Worm (Caenorhabditis elegans) whole organism, mixed stage, embryonic: ENCODE results near the gene F26F2.7.
"Not testable (repeated sequence)": the region's sequence is repeated elsewhere in the genome, so short reads cannot be mapped to it uniquely, and the experiment has no call there.

Experiments
- M03D4.4 ChIP-seq: sonication (generic microtip); optimal IDR thresholded peaks from 2 replicates; lab custom pipeline; 2017; ENCODE audit warnings: mild to moderate bottlenecking, missing genetic modification characterization, missing compliant biosample characterization
- bed-3 ChIP-seq: fragments of 200-800 bp; sonication (Bioruptor generic); optimal IDR thresholded peaks from 3 replicates; lab custom pipeline; 2018; ENCODE audit warnings: mild to moderate bottlenecking, missing genetic modification characterization, moderate library complexity, missing compliant biosample characterization
- blmp-1 ChIP-seq: fragments of 150-350 bp; optimal IDR thresholded peaks from 2 replicates; lab custom pipeline; 2014; ENCODE audit warnings: missing biosample characterization, missing genetic modification characterization
- ceh-39 ChIP-seq: fragments of 150-350 bp; optimal IDR thresholded peaks from 2 replicates; lab custom pipeline; 2014; ENCODE audit warnings: missing biosample characterization, missing genetic modification characterization
- ceh-43 ChIP-seq: fragments of 200-800 bp; sonication (Bioruptor generic); optimal IDR thresholded peaks from 2 replicates; lab custom pipeline; 2018; ENCODE audit warnings: mild to moderate bottlenecking, missing genetic modification characterization, moderate library complexity, missing compliant biosample characterization
- ceh-83 ChIP-seq: fragments of 200-800 bp; sonication (Bioruptor generic); optimal IDR thresholded peaks from 2 replicates; lab custom pipeline; 2018; ENCODE audit warnings: mild to moderate bottlenecking, missing genetic modification characterization, missing compliant biosample characterization
- ces-1 ChIP-seq: fragments of 150-350 bp; optimal IDR thresholded peaks from 2 replicates; lab custom pipeline; 2014; ENCODE audit warnings: missing biosample characterization, missing genetic modification reagents, missing genetic modification characterization
- cnd-1 ChIP-seq: fragments of 200-800 bp; sonication (Bioruptor generic); optimal IDR thresholded peaks from 2 replicates; lab custom pipeline; 2018; ENCODE audit warnings: mild to moderate bottlenecking, missing genetic modification characterization, missing compliant biosample characterization
- drap-1 ChIP-seq: fragments of 200-800 bp; sonication (Bioruptor generic); optimal IDR thresholded peaks from 3 replicates; lab custom pipeline; 2018; ENCODE audit warnings: mild to moderate bottlenecking, missing genetic modification characterization, missing compliant biosample characterization
- elt-1 ChIP-seq: sonication (generic microtip); optimal IDR thresholded peaks from 2 replicates; lab custom pipeline; 2017; ENCODE audit warnings: missing genetic modification characterization, mild to moderate bottlenecking, missing compliant biosample characterization, antibody characterized with exemption, moderate library complexity, borderline replicate concordance; ENCODE audit not compliant: insufficient read depth
- elt-3 ChIP-seq: fragments of 150-350 bp; optimal IDR thresholded peaks from 2 replicates; lab custom pipeline; 2014; ENCODE audit warnings: missing biosample characterization, missing genetic modification characterization
- flh-1 ChIP-seq: fragments of 200-800 bp; sonication (Bioruptor generic); optimal IDR thresholded peaks from 2 replicates; lab custom pipeline; 2018; ENCODE audit warnings: mild to moderate bottlenecking, missing genetic modification characterization, moderate library complexity, missing compliant biosample characterization
- ham-2 ChIP-seq: fragments of 200-800 bp; sonication (Bioruptor generic); optimal IDR thresholded peaks from 2 replicates; lab custom pipeline; 2018; ENCODE audit warnings: mild to moderate bottlenecking, missing genetic modification characterization, missing compliant biosample characterization
- hlh-1 ChIP-seq: fragments of 150-350 bp; optimal IDR thresholded peaks from 2 replicates; lab custom pipeline; 2014; ENCODE audit warnings: missing biosample characterization, missing genetic modification reagents, missing genetic modification characterization
- lin-13 ChIP-seq: fragments of 150-350 bp; optimal IDR thresholded peaks from 2 replicates; lab custom pipeline; 2014; ENCODE audit warnings: missing biosample characterization, missing genetic modification characterization
- lin-32 ChIP-seq: fragments of 200-800 bp; sonication (Bioruptor generic); optimal IDR thresholded peaks from 2 replicates; lab custom pipeline; 2018; ENCODE audit warnings: mild to moderate bottlenecking, missing genetic modification characterization, missing compliant biosample characterization
- lsy-2 ChIP-seq: fragments of 150-350 bp; optimal IDR thresholded peaks from 2 replicates; lab custom pipeline; 2014; ENCODE audit warnings: missing biosample characterization, missing genetic modification characterization
- mab-5 ChIP-seq: fragments of 150-350 bp; optimal IDR thresholded peaks from 2 replicates; lab custom pipeline; 2014; ENCODE audit warnings: missing biosample characterization, missing genetic modification characterization
- mep-1 ChIP-seq: fragments of 150-350 bp; optimal IDR thresholded peaks from 2 replicates; lab custom pipeline; 2017; ENCODE audit warnings: missing biosample characterization, missing genetic modification reagents, missing genetic modification characterization, inconsistent platforms
- nhr-12 ChIP-seq: fragments of 150-350 bp; optimal IDR thresholded peaks from 2 replicates; lab custom pipeline; 2014; ENCODE audit warnings: missing biosample characterization, missing genetic modification characterization
- nhr-2 ChIP-seq: fragments of 150-350 bp; optimal IDR thresholded peaks from 2 replicates; lab custom pipeline; 2014; ENCODE audit warnings: missing biosample characterization, missing genetic modification characterization
- nhr-237 ChIP-seq: fragments of 150-350 bp; optimal IDR thresholded peaks from 2 replicates; lab custom pipeline; 2014; ENCODE audit warnings: missing biosample characterization, missing genetic modification characterization
- nhr-76 ChIP-seq: sonication (generic microtip); optimal IDR thresholded peaks from 2 replicates; lab custom pipeline; 2017; ENCODE audit warnings: missing biosample characterization, missing genetic modification characterization
- sem-2 ChIP-seq: fragments of 200-800 bp; sonication (Bioruptor generic); optimal IDR thresholded peaks from 2 replicates; lab custom pipeline; 2018; ENCODE audit warnings: mild to moderate bottlenecking, missing genetic modification characterization, missing compliant biosample characterization
- snpc-4 ChIP-seq: fragments of 150-350 bp; optimal IDR thresholded peaks from 2 replicates; lab custom pipeline; 2014; ENCODE audit warnings: missing biosample characterization, missing genetic modification characterization
- sptf-1 ChIP-seq: sonication (generic microtip); optimal IDR thresholded peaks from 2 replicates; lab custom pipeline; 2017; ENCODE audit warnings: mild to moderate bottlenecking, missing genetic modification characterization, moderate library complexity, missing compliant biosample characterization
- tbx-8 ChIP-seq: fragments of 200-800 bp; sonication (Bioruptor generic); optimal IDR thresholded peaks from 2 replicates; lab custom pipeline; 2018; ENCODE audit warnings: mild to moderate bottlenecking, missing genetic modification characterization, moderate library complexity, missing compliant biosample characterization
- unc-120 ChIP-seq: sonication (generic microtip); optimal IDR thresholded peaks from 2 replicates; lab custom pipeline; 2017; ENCODE audit warnings: missing genetic modification characterization, missing compliant biosample characterization; ENCODE audit not compliant: poor library complexity, severe bottlenecking
- unc-39 ChIP-seq: fragments of 150-350 bp; optimal IDR thresholded peaks from 2 replicates; lab custom pipeline; 2014; ENCODE audit warnings: missing biosample characterization, missing genetic modification characterization
- unc-62 ChIP-seq: fragments of 150-350 bp; optimal IDR thresholded peaks from 2 replicates; lab custom pipeline; 2014; ENCODE audit warnings: missing biosample characterization, missing genetic modification reagents, missing genetic modification characterization
- ztf-11 ChIP-seq: fragments of 150-350 bp; optimal IDR thresholded peaks from 2 replicates; lab custom pipeline; 2014; ENCODE audit warnings: missing biosample characterization, missing genetic modification characterization

The F26F2.7 gene

ce11 chrV:20564054-20564453, 16.7 kb upstream of the F26F2.7 start, which contains the start of gene F26F2.13:
Gene F26F2.13, plus strand, starts transcription at chrV:20564354.
- not testable (repeated sequence) for TF ChIP-seq M03D4.4; ceh-43 (GFP tag; lab: Kevin White, UChicago); sptf-1
- TF ChIP-seq, all 35 proteins: peak for 0; not testable (repeated sequence) for 35

- TF ChIP-seq elt-1 (tag; lab: Kevin White, UChicago): no peak
- no peak for TF ChIP-seq mab-5 (tag; lab: Kevin White, UChicago)
- no peak for TF ChIP-seq ham-2 (GFP tag; lab: Kevin White, UChicago)
- no peak for TF ChIP-seq drap-1 (GFP tag; lab: Kevin White, UChicago)
- TF ChIP-seq unc-62 (GFP tag; lab: Kevin White, UChicago): no peak
- no peak for TF ChIP-seq ceh-39 (tag; lab: Kevin White, UChicago)
- no peak for TF ChIP-seq mep-1 (tag; lab: Kevin White, UChicago)
- TF ChIP-seq tbx-8 (GFP tag; lab: Kevin White, UChicago): no peak
- TF ChIP-seq M03D4.4: no peak
- TF ChIP-seq ceh-83 (GFP tag; lab: Kevin White, UChicago): no peak
- TF ChIP-seq nhr-12 (tag; lab: Kevin White, UChicago): no peak
- no peak for TF ChIP-seq lin-32 (GFP tag; lab: Kevin White, UChicago)
- no peak for TF ChIP-seq flh-1
- TF ChIP-seq blmp-1: no peak
- no peak for TF ChIP-seq ces-1 (GFP tag; lab: Kevin White, UChicago)
- TF ChIP-seq cnd-1 (tag; lab: Kevin White, UChicago): no peak
- TF ChIP-seq sptf-1: no peak
- no peak for TF ChIP-seq ztf-11 (tag; lab: Kevin White, UChicago)
- no peak for TF ChIP-seq sem-2
Observed at ce11 chrV:20566454-20566853, 14.3 kb upstream of the F26F2.7 start, which contains the start of gene F26F2.3. Gene F26F2.3, minus strand, starts transcription at chrV:20566554.

- not testable (repeated sequence) for TF ChIP-seq ztf-11 (tag; lab: Kevin White, UChicago); hlh-1; cnd-1 (tag; lab: Kevin White, UChicago)
Observed at ce11 chrV:20568995-20569394, 11.8 kb upstream of the F26F2.7 start, which contains the start of gene F26F2.4. Gene F26F2.4, plus strand, starts transcription at chrV:20569295.

- TF ChIP-seq mep-1 (tag; lab: Kevin White, UChicago): no peak
- no peak for TF ChIP-seq lin-32 (GFP tag; lab: Kevin White, UChicago)
- TF ChIP-seq ham-2 (GFP tag; lab: Kevin White, UChicago): no peak
- no peak for TF ChIP-seq ceh-83 (GFP tag; lab: Kevin White, UChicago)
- no peak for TF ChIP-seq sem-2
- no peak for TF ChIP-seq unc-120
- no peak for TF ChIP-seq bed-3 (GFP tag; lab: Kevin White, UChicago)
- TF ChIP-seq elt-3 (tag; lab: Kevin White, UChicago): no peak
- no peak for TF ChIP-seq hlh-1
- TF ChIP-seq nhr-76 (tag; lab: Kevin White, UChicago): no peak
- no peak for TF ChIP-seq unc-39 (tag; lab: Kevin White, UChicago)
- TF ChIP-seq snpc-4: no peak
- no peak for TF ChIP-seq nhr-2 (tag; lab: Kevin White, UChicago)
- TF ChIP-seq nhr-237 (tag; lab: Kevin White, UChicago): no peak
- no peak for TF ChIP-seq M03D4.4
- TF ChIP-seq tbx-8 (GFP tag; lab: Kevin White, UChicago): no peak
- TF ChIP-seq mab-5 (tag; lab: Kevin White, UChicago): no peak
- TF ChIP-seq ztf-11 (tag; lab: Kevin White, UChicago): no peak
- no peak for TF ChIP-seq flh-1
- no peak for TF ChIP-seq ces-1 (GFP tag; lab: Kevin White, UChicago)
Observed at ce11 chrV:20573392-20573791, 7.4 kb upstream of the F26F2.7 start, which contains the start of gene F26F2.5. Gene F26F2.5, plus strand, starts transcription at chrV:20573692.

ce11 chrV:20574314-20574713, 6.5 kb upstream of the F26F2.7 start, which contains the start of gene clec-263:
Gene clec-263, plus strand, starts transcription at chrV:20574614.
- no peak for TF ChIP-seq hlh-1
- no peak for TF ChIP-seq elt-1 (tag; lab: Kevin White, UChicago)
- no peak for TF ChIP-seq unc-120
- TF ChIP-seq ceh-43 (GFP tag; lab: Kevin White, UChicago): no peak
- no peak for TF ChIP-seq mep-1 (tag; lab: Kevin White, UChicago)
- TF ChIP-seq nhr-2 (tag; lab: Kevin White, UChicago): no peak
- no peak for TF ChIP-seq bed-3 (GFP tag; lab: Kevin White, UChicago)
- TF ChIP-seq unc-39 (tag; lab: Kevin White, UChicago): no peak
- TF ChIP-seq nhr-12 (tag; lab: Kevin White, UChicago): no peak
- TF ChIP-seq lsy-2: no peak
- no peak for TF ChIP-seq M03D4.4
- no peak for TF ChIP-seq lin-13 (tag; lab: Kevin White, UChicago)
- no peak for TF ChIP-seq blmp-1
- no peak for TF ChIP-seq lin-32 (GFP tag; lab: Kevin White, UChicago)
- TF ChIP-seq drap-1 (GFP tag; lab: Kevin White, UChicago): no peak
